Fruit fly (Drosophila melanogaster) Kc167 (cell line): Measurements from ENCODE around the gene ham.

ENCODE experiments used
- Myc ChIP-seq: fragments of >200 bp; optimal IDR thresholded peaks from 2 replicates; lab custom pipeline; 2017; ENCODE audit warnings: missing external identifiers
- Sin3A ChIP-seq: fragments of >200 bp; optimal IDR thresholded peaks from 2 replicates; lab custom pipeline; 2018; ENCODE audit warnings: missing external identifiers
- h ChIP-seq: fragments of >200 bp; optimal IDR thresholded peaks from 3 replicates; lab custom pipeline; 2018; ENCODE audit warnings: missing external identifiers

dm6 chr2L:18751337-18751736 is 41.4 kb downstream of the ham start:
- TF ChIP-seq h (lab: Kevin White, UChicago) (no peak), Sin3A (no peak), Myc (lab: Kevin White, UChicago) (no peak)
